Fruit fly (Drosophila melanogaster): ENCODE results near the gene CadN.
A peak's percentile ranks its signal among the peaks of the same experiment; 100 is the strongest.

The CadN gene

DNA sequence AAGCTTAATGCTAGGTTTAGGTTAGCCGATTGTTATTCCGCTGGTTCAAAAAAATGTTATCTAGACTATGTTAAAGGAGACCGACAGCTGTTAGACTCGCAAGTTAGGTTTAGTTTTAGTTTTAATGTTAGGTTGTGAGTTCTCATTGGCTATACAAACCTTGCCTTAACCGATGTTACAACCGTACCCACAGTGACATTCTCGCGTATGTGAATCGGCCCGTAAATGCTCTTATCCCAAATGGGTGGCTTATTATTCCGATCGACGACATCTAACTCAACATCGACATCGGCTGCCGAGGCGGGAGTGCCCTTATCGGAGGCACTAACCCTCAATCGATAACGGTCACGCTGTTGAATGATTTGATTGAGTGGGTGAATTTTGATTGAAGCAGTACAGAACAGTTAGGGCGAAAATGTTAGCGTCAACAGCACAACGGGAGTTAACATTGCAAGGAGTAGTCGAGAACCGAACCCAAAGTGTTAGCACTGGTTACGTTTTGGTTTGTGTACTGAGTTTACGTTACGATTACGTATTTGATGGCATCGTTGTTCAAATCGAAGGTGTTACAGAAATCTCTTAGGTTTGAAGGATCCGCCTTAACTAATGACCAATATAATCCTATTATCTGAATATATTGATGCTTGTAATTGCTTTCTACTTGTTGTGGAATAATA lies 62.4 kb downstream of the CadN start (continued):
- TF ChIP-seq CG5245 (GFP tag; optimal IDR thresholded peaks at IDR 0.05) (no peak), fd3F (GFP tag; optimal IDR thresholded peaks at IDR 0.05) (no peak), CG9437 (GFP tag; optimal IDR thresholded peaks at IDR 0.05) (peak; percentile 99), CG2889 (GFP tag; IDR thresholded peaks at IDR 0.05) (no peak), CG10366 (GFP tag; IDR thresholded peaks at IDR 0.05) (no peak), Usf (GFP tag; optimal IDR thresholded peaks at IDR 0.05) (no peak)

DNA sequence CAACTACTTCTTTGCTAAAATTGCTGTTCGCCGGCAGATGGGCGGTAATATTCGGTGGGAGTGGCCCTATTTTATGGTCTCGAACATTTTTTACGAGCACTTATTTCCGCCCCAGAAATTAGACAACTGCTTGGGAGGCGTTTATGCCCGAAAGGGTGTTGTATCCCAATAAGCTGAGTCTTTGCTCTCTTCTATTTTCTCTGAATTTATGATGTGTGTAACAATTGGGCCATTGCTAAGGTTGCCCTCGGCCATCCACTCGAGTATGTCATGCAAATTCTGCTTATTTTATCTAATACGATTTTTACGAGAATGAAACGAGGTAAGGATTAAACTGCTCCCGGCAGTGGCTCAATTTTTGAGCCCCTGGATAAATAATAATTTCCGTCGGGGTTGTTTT lies 73.8 kb downstream of the CadN start, which contains the start of gene CG43231:
Gene CG43231, plus strand, starts transcription at position 301 of the 400 bp plus-strand sequence.
- TF ChIP-seq crp (GFP tag; optimal IDR thresholded peaks at IDR 0.05) (no peak), CG13424 (tag; optimal IDR thresholded peaks at IDR 0.05) (no peak), Fer1 (GFP tag; optimal IDR thresholded peaks at IDR 0.05) (no peak)

DNA sequence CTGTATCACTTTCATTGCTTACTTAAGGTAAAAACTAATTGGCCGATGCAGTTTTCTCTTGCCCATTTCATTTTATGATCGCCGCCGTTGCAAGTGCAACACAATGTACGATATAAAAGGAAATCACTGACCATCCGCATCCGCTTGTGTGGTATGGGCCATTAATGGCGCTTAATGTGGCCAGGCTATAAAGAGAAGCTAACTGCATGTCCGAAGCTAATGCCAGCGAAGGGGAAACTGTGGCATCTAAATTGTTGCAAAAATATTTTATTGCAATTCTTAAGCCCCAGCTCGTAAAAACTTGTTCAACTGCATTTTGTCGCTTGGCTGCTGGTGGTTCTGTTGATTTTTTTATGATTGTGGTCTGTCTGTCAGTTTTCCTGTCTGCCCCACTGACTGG lies 106.9 kb downstream of the CadN start:
- TF ChIP-seq Ets65A (GFP tag): peak; percentile 90
- no peak for TF ChIP-seq Hr78 (GFP tag; optimal IDR thresholded peaks at IDR 0.05)

- TF ChIP-seq CTCF (GFP tag; optimal IDR thresholded peaks at IDR 0.05): peak; percentile 77
- TF ChIP-seq vfl (GFP tag; optimal IDR thresholded peaks at IDR 0.05): no peak
Measured at dm6 chr2L:17650812-17651211, 127.3 kb downstream of the CadN start.

DNA sequence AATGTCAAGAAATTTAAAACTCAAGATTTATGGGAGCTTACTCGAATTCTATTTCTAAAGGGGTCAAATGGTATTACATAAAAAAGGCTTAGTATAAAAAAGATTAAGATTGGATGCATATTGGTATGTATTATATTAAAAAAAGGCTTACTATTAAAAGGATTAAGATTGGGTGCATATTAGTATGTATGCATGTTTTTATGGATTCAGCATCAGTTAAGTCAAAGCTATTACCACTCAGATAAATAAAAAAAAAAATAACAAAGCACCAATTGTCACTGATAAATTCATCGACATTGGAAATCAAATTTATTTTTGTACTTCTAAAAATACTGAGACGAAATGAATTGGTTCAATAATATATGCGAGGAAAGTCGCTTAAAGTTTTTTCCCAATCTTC lies 150.6 kb downstream of the CadN start, which contains the start of gene CG43054:
Gene CG43054, plus strand, starts transcription at position 301 of the 400 bp plus-strand sequence.
- TF ChIP-seq vvl (GFP tag; IDR thresholded peaks at IDR 0.05) (no peak), CG32767 (GFP tag; IDR thresholded peaks at IDR 0.05) (no peak), sisA (GFP tag; IDR thresholded peaks at IDR 0.05) (no peak), CG3995 (GFP tag; optimal IDR thresholded peaks at IDR 0.05) (no peak), crol (GFP tag; IDR thresholded peaks at IDR 0.05) (no peak), CG8359 (GFP tag; optimal IDR thresholded peaks at IDR 0.05; ENCODE audit: borderline replicate concordance) (no peak), chm (GFP tag; IDR thresholded peaks at IDR 0.05) (no peak)

- peak; percentile 91 for TF ChIP-seq Ets65A (GFP tag)
- no peak for TF ChIP-seq MTF-1 (GFP tag; optimal IDR thresholded peaks at IDR 0.05; ENCODE audit: borderline replicate concordance)
- TF ChIP-seq D (optimal IDR thresholded peaks at IDR 0.05): no peak
- TF ChIP-seq D (GFP tag; optimal IDR thresholded peaks at IDR 0.05): no peak
- TF ChIP-seq Opbp (GFP tag; IDR thresholded peaks at IDR 0.05; ENCODE audit: partially characterized antibody): no peak
- no peak for TF ChIP-seq CG1792 (GFP tag; optimal IDR thresholded peaks at IDR 0.05)
Measured at dm6 chr2L:17625992-17626391, 152.1 kb downstream of the CadN start, which contains the start of gene CG15147. Gene CG15147, minus strand, starts transcription at chr2L:17626381.

DNA sequence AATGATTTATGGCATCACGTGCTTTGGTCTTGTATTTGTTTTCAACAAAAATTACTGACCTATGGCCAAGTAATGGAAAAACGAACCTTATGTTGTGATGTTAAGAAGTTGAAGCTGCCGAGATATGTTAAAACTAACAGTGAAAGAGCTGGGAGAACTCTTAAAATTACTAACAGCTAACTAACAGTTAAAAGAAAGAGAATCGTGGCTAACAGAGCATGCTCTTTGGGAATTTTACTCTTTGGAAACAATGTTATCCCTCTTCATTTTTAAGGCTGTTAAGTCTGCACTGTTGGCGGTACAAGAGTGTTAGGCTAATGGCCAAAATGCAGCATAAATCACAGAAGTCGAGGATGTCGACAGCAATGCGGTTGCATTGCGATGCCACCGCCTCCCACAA lies 156.9 kb downstream of the CadN start:
- TF ChIP-seq Deaf1 (tag; optimal IDR thresholded peaks at IDR 0.05) (no peak), Fer3 (tag; optimal IDR thresholded peaks at IDR 0.05) (no peak), CG3163 (GFP tag; optimal IDR thresholded peaks at IDR 0.05) (peak; percentile 89), disco-r (GFP tag; optimal IDR thresholded peaks at IDR 0.05) (no peak), Trl (optimal IDR thresholded peaks at IDR 0.05) (peak; percentile 63 to 74), Trl (GFP tag; optimal IDR thresholded peaks at IDR 0.05) (no peak), ham (GFP tag; IDR thresholded peaks at IDR 0.05) (no peak)
